Worm (Caenorhabditis elegans) whole organism, L4 larva: ENCODE measurements around the gene clec-135.

Experiments used
- F10B5.3 ChIP-seq: sonication (generic microtip); optimal IDR thresholded peaks from 2 replicates; lab custom pipeline; 2016; ENCODE audit warnings: mild to moderate bottlenecking, missing genetic modification characterization, missing compliant biosample characterization
- F26F4.8 ChIP-seq: fragments of 200-800 bp; sonication (Bioruptor generic); conservative IDR thresholded peaks from 2 replicates; pipeline ENCODE4 v1.3.6; 2022; ENCODE audit warnings: missing genetic modification characterization, missing compliant biosample characterization
- F37D6.2 ChIP-seq: sonication (generic microtip); optimal IDR thresholded peaks from 2 replicates; lab custom pipeline; 2016; ENCODE audit warnings: mild to moderate bottlenecking, missing genetic modification characterization, missing compliant biosample characterization
- F44E2.7 ChIP-seq: fragments of 200-800 bp; sonication (Bioruptor generic); IDR thresholded peaks from 2 replicates; pipeline ENCODE4 v2.1.2; 2022; ENCODE audit warnings: missing genetic modification characterization, missing compliant biosample characterization
- Y5F2A.4 ChIP-seq: fragments of 200-800 bp; sonication (Bioruptor generic); optimal IDR thresholded peaks from 2 replicates; lab custom pipeline; 2018; ENCODE audit warnings: mild to moderate bottlenecking, missing genetic modification characterization, missing compliant biosample characterization
- aha-1 ChIP-seq: fragments of 150-350 bp; peaks from one replicate; lab custom pipeline; 2014; ENCODE audit warnings: missing biosample characterization, missing genetic modification characterization
- ama-1 ChIP-seq: fragments of 150-350 bp; optimal IDR thresholded peaks from 2 replicates; lab custom pipeline; 2014; ENCODE audit warnings: inconsistent platforms, mixed read lengths
- ceh-28 ChIP-seq: fragments of 150-350 bp; optimal IDR thresholded peaks from 2 replicates; lab custom pipeline; 2014; ENCODE audit warnings: missing biosample characterization, missing genetic modification reagents, missing genetic modification characterization
- ceh-44 ChIP-seq: fragments of 200-800 bp; sonication (Bioruptor generic); IDR thresholded peaks from 2 replicates; pipeline ENCODE4 v1.3.6; 2022; ENCODE audit warnings: missing genetic modification reagents, missing genetic modification characterization, missing compliant biosample characterization
- ceh-62 ChIP-seq: sonication (generic microtip); optimal IDR thresholded peaks from 2 replicates; lab custom pipeline; 2017; ENCODE audit warnings: missing biosample characterization, missing genetic modification characterization
- ceh-82 ChIP-seq: sonication (generic microtip); optimal IDR thresholded peaks from 2 replicates; lab custom pipeline; 2017; ENCODE audit warnings: missing biosample characterization, missing genetic modification characterization
- cey-2 ChIP-seq: sonication (generic microtip); optimal IDR thresholded peaks from 3 replicates; lab custom pipeline; 2017; ENCODE audit warnings: missing genetic modification characterization, mild to moderate bottlenecking, missing compliant biosample characterization, antibody characterized with exemption, borderline replicate concordance; ENCODE audit not compliant: insufficient read depth
- ctbp-1 ChIP-seq: fragments of 200-800 bp; sonication (Bioruptor generic); IDR thresholded peaks from 2 replicates; pipeline ENCODE4 v1.3.6; 2022; ENCODE audit warnings: missing genetic modification reagents, missing genetic modification characterization, missing compliant biosample characterization
- daf-8 ChIP-seq: fragments of 200-800 bp; sonication (Bioruptor generic); IDR thresholded peaks from 2 replicates; pipeline ENCODE4 v1.3.6; 2022; ENCODE audit warnings: missing genetic modification characterization, missing compliant biosample characterization
- dmd-9 ChIP-seq: fragments of 200-800 bp; sonication (Bioruptor generic); IDR thresholded peaks from 2 replicates; pipeline ENCODE4 v1.3.6; 2022; ENCODE audit warnings: missing genetic modification reagents, missing genetic modification characterization, missing compliant biosample characterization
- dpl-1 ChIP-seq: fragments of 150-350 bp; optimal IDR thresholded peaks from 2 replicates; lab custom pipeline; 2014; ENCODE audit warnings: missing biosample characterization, missing genetic modification reagents, missing genetic modification characterization
- duxl-1 ChIP-seq: sonication (generic microtip); optimal IDR thresholded peaks from 2 replicates; lab custom pipeline; 2016; ENCODE audit warnings: mild to moderate bottlenecking, missing genetic modification characterization, moderate library complexity, missing compliant biosample characterization; ENCODE audit not compliant: poor library complexity
- dve-1 ChIP-seq: sonication (generic microtip); optimal IDR thresholded peaks from 2 replicates; lab custom pipeline; 2017; ENCODE audit warnings: antibody characterized with exemption, mild to moderate bottlenecking, missing genetic modification characterization, missing compliant biosample characterization; ENCODE audit not compliant: insufficient read depth
- fos-1 ChIP-seq: fragments of 150-350 bp; optimal IDR thresholded peaks from 2 replicates; lab custom pipeline; 2014; ENCODE audit warnings: missing biosample characterization, missing genetic modification characterization
- hif-1 ChIP-seq, 2 experiments: sonication (generic microtip); optimal IDR thresholded peaks; 2 replicates each; lab custom pipeline; 2016 to 2017; ENCODE audit warnings: missing compliant biosample characterization in 2 of 2, missing genetic modification characterization in 2 of 2, missing genetic modification reagents in 2 of 2, missing genotype in 2 of 2, mild to moderate bottlenecking in 1 of 2
- hlh-30 ChIP-seq: sonication (generic microtip); optimal IDR thresholded peaks from 2 replicates; lab custom pipeline; 2017; ENCODE audit warnings: antibody characterized with exemption, mild to moderate bottlenecking, missing genetic modification characterization, missing compliant biosample characterization; ENCODE audit not compliant: insufficient read depth
- hmg-1.1 ChIP-seq: fragments of 200-800 bp; sonication (Bioruptor generic); IDR thresholded peaks from 2 replicates; pipeline ENCODE4 v1.3.6; 2022; ENCODE audit warnings: missing genetic modification reagents, missing genetic modification characterization, missing compliant biosample characterization
- lin-13 ChIP-seq: fragments of 150-350 bp; optimal IDR thresholded peaks from 2 replicates; lab custom pipeline; 2014; ENCODE audit warnings: missing biosample characterization, missing genetic modification reagents, missing genetic modification characterization
- lin-38 ChIP-seq: fragments of 200-800 bp; sonication (Bioruptor generic); IDR thresholded peaks from 2 replicates; pipeline ENCODE4 v1.3.6; 2022; ENCODE audit warnings: missing genetic modification reagents, missing genetic modification characterization, missing compliant biosample characterization
- mep-1 ChIP-seq: fragments of 150-350 bp; sonication (generic microtip); optimal IDR thresholded peaks from 3 replicates; lab custom pipeline; 2014; ENCODE audit warnings: missing biosample characterization, missing genetic modification characterization
- mes-2 ChIP-seq: sonication (generic microtip); optimal IDR thresholded peaks from 2 replicates; lab custom pipeline; 2016; ENCODE audit warnings: missing genotype, mild to moderate bottlenecking, missing genetic modification characterization, missing compliant biosample characterization; ENCODE audit not compliant: poor library complexity, severe bottlenecking
- mxl-2 ChIP-seq: fragments of 200-800 bp; sonication (Bioruptor generic); conservative IDR thresholded peaks from 2 replicates; pipeline ENCODE4 v1.3.6; 2022; ENCODE audit warnings: missing genetic modification reagents, missing genetic modification characterization, missing compliant biosample characterization
- mxl-3 ChIP-seq: fragments of 200-800 bp; sonication (Bioruptor generic); optimal IDR thresholded peaks from 2 replicates; lab custom pipeline; 2018; ENCODE audit warnings: mild to moderate bottlenecking, missing genetic modification characterization, missing compliant biosample characterization
- nhr-102 ChIP-seq: sonication (generic microtip); optimal IDR thresholded peaks from 2 replicates; lab custom pipeline; 2016; ENCODE audit warnings: mild to moderate bottlenecking, missing genetic modification characterization, moderate library complexity, missing compliant biosample characterization
- nhr-41 ChIP-seq: fragments of 200-800 bp; sonication (Bioruptor generic); IDR thresholded peaks from 2 replicates; pipeline ENCODE4 v1.3.6; 2022; ENCODE audit warnings: missing genetic modification reagents, missing genetic modification characterization, missing compliant biosample characterization
- nhr-42 ChIP-seq: fragments of 200-800 bp; sonication (Bioruptor generic); IDR thresholded peaks from 2 replicates; pipeline ENCODE4 v1.3.6; 2022; ENCODE audit warnings: missing genetic modification characterization, missing compliant biosample characterization
- nhr-76 ChIP-seq: fragments of 150-350 bp; optimal IDR thresholded peaks from 2 replicates; lab custom pipeline; 2014; ENCODE audit warnings: missing biosample characterization, missing genetic modification characterization
- nhr-77 ChIP-seq: fragments of 150-350 bp; optimal IDR thresholded peaks from 2 replicates; lab custom pipeline; 2014; ENCODE audit warnings: missing biosample characterization, missing genetic modification characterization
- rbr-2 ChIP-seq: sonication (generic microtip); optimal IDR thresholded peaks from 2 replicates; lab custom pipeline; 2016; ENCODE audit warnings: missing genotype, missing genetic modification characterization, missing compliant biosample characterization
- set-16 ChIP-seq: fragments of 200-800 bp; sonication (Bioruptor generic); IDR thresholded peaks from 2 replicates; pipeline ENCODE4 v1.3.6; 2022; ENCODE audit warnings: missing genetic modification reagents, missing genetic modification characterization, missing compliant biosample characterization
- tag-97 ChIP-seq: fragments of 200-800 bp; sonication (Bioruptor generic); IDR thresholded peaks from 2 replicates; pipeline ENCODE4 v1.3.6; 2022; ENCODE audit warnings: missing genetic modification characterization, missing compliant biosample characterization
- unc-130 ChIP-seq: sonication (generic microtip); optimal IDR thresholded peaks from 2 replicates; lab custom pipeline; 2016; ENCODE audit warnings: missing genetic modification reagents, missing genetic modification characterization, missing compliant biosample characterization
- unc-62 ChIP-seq, 3 experiments: fragments of 150-350 bp in 1 of 3; sonication (generic microtip); optimal IDR thresholded peaks in 2 of 3; peaks in 1 of 3; 1 replicate in 1 of 3; 2 replicates in 2 of 3; lab custom pipeline; 2014 to 2017; ENCODE audit warnings: missing biosample characterization in 3 of 3, missing genetic modification characterization in 3 of 3, missing genetic modification reagents in 3 of 3, missing genotype in 1 of 3
- zip-2 ChIP-seq: fragments of 150-350 bp; optimal IDR thresholded peaks from 2 replicates; lab custom pipeline; 2014; ENCODE audit warnings: missing biosample characterization, missing genetic modification characterization

The clec-135 gene

DNA sequence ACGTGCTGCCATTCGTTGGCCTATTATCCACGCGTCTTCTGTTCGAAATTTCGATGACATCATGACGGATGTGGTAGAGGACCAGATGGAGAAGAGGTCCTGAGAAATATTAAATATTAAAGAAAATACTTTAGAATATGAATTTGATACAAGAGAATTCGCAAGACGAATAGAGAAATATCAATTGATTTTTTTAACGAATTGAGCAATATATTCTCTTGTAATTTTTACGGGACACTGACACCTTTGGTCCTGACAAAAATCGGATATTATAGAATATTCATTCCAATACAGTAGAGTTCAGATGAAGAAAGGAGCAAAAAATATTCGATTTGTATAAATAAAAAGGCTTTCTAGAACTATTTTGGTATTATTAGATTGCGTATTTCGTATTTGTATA is 29.5 kb upstream of the clec-135 start, which contains the start of gene C01F1.6:
TSS of gene C01F1.6 (minus strand) at position 101 of the 400 bp plus-strand sequence.
- TF ChIP-seq zip-2 (tag; lab: Kevin White, UChicago): no peak
- TF ChIP-seq ctbp-1 (GFP tag; lab: Robert Waterston, UW): no peak
- no peak for TF ChIP-seq ceh-62 (tag; lab: Kevin White, UChicago)
- TF ChIP-seq cey-2 (tag; lab: Kevin White, UChicago): no peak
- no peak for TF ChIP-seq dve-1
- no peak for TF ChIP-seq tag-97
- TF ChIP-seq daf-8: no peak
- TF ChIP-seq hif-1 (tag; optimal IDR thresholded peaks at IDR 0.05; lab: Kevin White, UChicago): no peak
- TF ChIP-seq nhr-77 (tag; lab: Kevin White, UChicago): no peak
- no peak for TF ChIP-seq ceh-82 (tag; lab: Kevin White, UChicago)
- no peak for TF ChIP-seq mep-1
- no peak for TF ChIP-seq dpl-1 (GFP tag; lab: Kevin White, UChicago)
- no peak for TF ChIP-seq ama-1 (lab: Kevin White, UChicago)
- no peak for TF ChIP-seq nhr-41 (GFP tag; lab: Robert Waterston, UW)
- peak; percentile 5 for TF ChIP-seq aha-1 (tag; lab: Kevin White, UChicago)
- no peak for TF ChIP-seq fos-1 (tag; lab: Kevin White, UChicago)
- peak in 1 of 2 experiments; percentile 86 for TF ChIP-seq unc-62 (GFP tag; optimal IDR thresholded peaks at IDR 0.05 in 1 of 2; lab: Kevin White, UChicago)
- no peak for TF ChIP-seq unc-62 (tag; optimal IDR thresholded peaks at IDR 0.05; lab: Kevin White, UChicago)
- TF ChIP-seq Y5F2A.4 (GFP tag; lab: Kevin White, UChicago): no peak
- TF ChIP-seq, all 104 proteins: peak for 2

- TF ChIP-seq nhr-77 (tag; lab: Kevin White, UChicago): no peak
- no peak for TF ChIP-seq F44E2.7 (GFP tag; lab: Robert Waterston, UW)
- TF ChIP-seq F26F4.8: no peak
- no peak for TF ChIP-seq lin-13 (GFP tag; lab: Kevin White, UChicago)
- no peak for TF ChIP-seq nhr-42 (GFP tag; lab: Robert Waterston, UW)
- TF ChIP-seq unc-130 (GFP tag; lab: Kevin White, UChicago): no peak
- no peak for TF ChIP-seq mxl-3 (GFP tag; lab: Kevin White, UChicago)
- TF ChIP-seq ceh-44: no peak
- TF ChIP-seq duxl-1 (tag; lab: Kevin White, UChicago): no peak
- no peak for TF ChIP-seq hmg-1.1 (GFP tag; lab: Robert Waterston, UW)
- TF ChIP-seq, all 104 proteins: peak for 0
These were observed 28.3 kb upstream of the clec-135 start for ce11 chrII:4286921-4287320.

DNA sequence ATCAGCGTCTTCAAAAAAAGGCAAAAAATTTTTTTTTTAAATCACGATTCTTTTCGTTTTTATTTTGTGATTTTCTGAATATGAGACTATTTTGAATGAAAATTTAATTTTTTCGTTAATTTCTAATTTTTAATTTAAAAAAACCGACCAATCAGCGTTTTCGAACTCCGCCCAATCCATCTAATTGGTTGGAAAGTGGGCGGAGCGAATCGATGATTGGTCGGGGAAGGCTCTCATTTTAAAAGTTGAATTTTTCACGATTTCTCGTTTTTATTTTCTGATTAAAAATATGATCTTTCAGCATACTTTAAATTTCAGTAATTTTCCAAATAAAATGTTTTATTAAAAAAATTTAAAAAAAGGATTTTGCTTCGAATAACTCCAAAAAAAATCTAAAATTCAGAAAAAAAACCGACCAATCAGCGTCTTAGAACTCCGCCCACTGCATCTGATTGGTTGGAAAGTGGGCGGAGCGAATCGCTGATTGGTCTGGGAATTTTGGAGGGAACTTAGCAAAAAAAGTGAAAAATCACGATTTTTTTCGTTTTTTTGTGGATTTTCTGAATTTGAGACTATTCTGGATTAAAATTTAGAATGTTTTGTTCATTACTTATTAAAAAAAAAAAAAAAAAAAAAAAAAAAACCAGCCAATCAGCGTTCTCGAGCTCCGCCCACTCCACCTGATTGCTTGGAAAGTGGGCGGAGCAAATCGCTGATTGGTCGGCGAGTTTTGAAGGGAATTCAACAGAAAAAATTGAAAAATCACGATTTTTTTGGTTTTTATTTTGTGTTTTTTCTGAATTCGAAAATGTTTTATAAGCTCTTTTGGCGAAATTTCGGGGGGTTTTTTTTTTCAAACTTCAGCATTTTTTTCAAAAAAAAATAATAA is 26.0 kb upstream of the clec-135 start:
- no peak for TF ChIP-seq mep-1
- no peak for TF ChIP-seq unc-130 (GFP tag; lab: Kevin White, UChicago)
- no peak for TF ChIP-seq mxl-2 (GFP tag; lab: Robert Waterston, UW)
- TF ChIP-seq dmd-9 (GFP tag; lab: Robert Waterston, UW): no peak
- no peak for TF ChIP-seq F37D6.2 (tag; lab: Kevin White, UChicago)
- TF ChIP-seq rbr-2 (tag; lab: Kevin White, UChicago): no peak
- no peak for TF ChIP-seq mes-2 (tag; lab: Kevin White, UChicago)
- TF ChIP-seq nhr-102 (tag; lab: Kevin White, UChicago): no peak

DNA sequence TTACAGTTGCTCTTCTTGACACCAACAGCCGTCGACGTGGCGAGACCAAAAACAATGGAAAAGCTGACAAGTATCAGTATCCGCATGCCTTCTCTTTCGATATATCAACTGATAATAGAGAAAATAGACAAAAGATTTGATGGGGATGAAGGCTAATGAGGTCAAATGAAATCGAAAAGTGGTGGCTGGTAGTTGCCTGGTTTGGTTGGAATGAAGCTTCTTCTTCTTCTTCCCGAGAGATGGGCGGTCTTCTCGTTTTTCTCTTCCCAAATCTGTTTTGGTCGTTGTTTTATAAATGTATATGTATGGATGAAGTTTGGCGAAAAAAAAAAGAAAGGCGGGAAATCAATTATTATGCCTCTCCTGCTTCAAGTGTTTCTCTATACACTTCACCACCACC is 23.2 kb upstream of the clec-135 start, which contains the start of gene C01F1.5:
TSS of gene C01F1.5 (minus strand) at position 103 of the 400 bp plus-strand sequence.
- TF ChIP-seq ceh-28 (tag; lab: Kevin White, UChicago) (no peak), hlh-30 (no peak), nhr-76 (tag; lab: Kevin White, UChicago) (no peak), unc-130 (GFP tag; lab: Kevin White, UChicago) (no peak), mep-1 (no peak), set-16 (GFP tag; lab: Robert Waterston, UW) (no peak), mxl-3 (GFP tag; lab: Kevin White, UChicago) (no peak), F10B5.3 (tag; lab: Kevin White, UChicago) (no peak), unc-62 (GFP tag; optimal IDR thresholded peaks at IDR 0.05 in 1 of 2; lab: Kevin White, UChicago) (peak in 1 of 2 experiments; percentile 89), unc-62 (tag; optimal IDR thresholded peaks at IDR 0.05; lab: Kevin White, UChicago) (no peak), lin-38 (GFP tag; lab: Robert Waterston, UW) (0 out of 2 replicates have a peak, but pooled peaks have one; percentile 18), dpl-1 (GFP tag; lab: Kevin White, UChicago) (no peak)
